Fruit fly (Drosophila melanogaster) whole organism, embryonic: Measurements from ENCODE around the gene CG6163.

Source experiments
- Awh ChIP-seq: fragments of 200-800 bp; sonication (Bioruptor generic); IDR thresholded peaks from 2 replicates; pipeline ENCODE4, ENCODE4 v1.3.6; 2022; ENCODE audit warnings: missing biosample characterization, missing genetic modification characterization
- BEAF-32 ChIP-seq: fragments of 200-800 bp; sonication (Bioruptor generic); optimal IDR thresholded peaks from 3 replicates; lab custom pipeline; 2017; ENCODE audit warnings: missing biosample characterization, missing genetic modification characterization, mild to moderate bottlenecking, moderate library complexity, missing genetic modification reagents
- CG10431 ChIP-seq: fragments of 200-800 bp; sonication (Bioruptor generic); optimal IDR thresholded peaks from 3 replicates; lab custom pipeline; 2018; ENCODE audit warnings: missing biosample characterization, mild to moderate bottlenecking, missing genetic modification characterization
- CG12071 ChIP-seq: fragments of 200-800 bp; sonication (Bioruptor generic); optimal IDR thresholded peaks from 3 replicates; lab custom pipeline; 2018; ENCODE audit warnings: missing biosample characterization, mild to moderate bottlenecking, missing genetic modification characterization
- CG12299 ChIP-seq: fragments of 200-800 bp; sonication (Bioruptor generic); optimal IDR thresholded peaks from 2 replicates; lab custom pipeline; 2018; ENCODE audit warnings: missing biosample characterization, mild to moderate bottlenecking, missing genetic modification characterization
- CG12769 ChIP-seq: fragments of 200-800 bp; sonication (Bioruptor generic); optimal IDR thresholded peaks from 2 replicates; lab custom pipeline; 2019; ENCODE audit warnings: missing biosample characterization, mild to moderate bottlenecking, missing genetic modification characterization, moderate library complexity
- CG13894 ChIP-seq: fragments of 200-800 bp; sonication (Bioruptor generic); optimal IDR thresholded peaks from 3 replicates; lab custom pipeline; 2018; ENCODE audit warnings: missing biosample characterization, mild to moderate bottlenecking, missing genetic modification characterization, moderate library complexity
- CG14050 ChIP-seq: fragments of 200-800 bp; sonication (Bioruptor generic); IDR thresholded peaks from 3 replicates; pipeline ENCODE4 v1.3.6; 2022; ENCODE audit warnings: missing biosample characterization, missing genetic modification characterization
- CG15269 ChIP-seq: fragments of 200-800 bp; sonication (Bioruptor generic); optimal IDR thresholded peaks from 2 replicates; lab custom pipeline; 2018; ENCODE audit warnings: missing biosample characterization, mild to moderate bottlenecking, missing genetic modification characterization, moderate library complexity
- CG16779 ChIP-seq: fragments of 200-800 bp; sonication (Bioruptor generic); IDR thresholded peaks from 2 replicates; pipeline ENCODE4 v1.3.6; 2022; ENCODE audit warnings: missing biosample characterization, missing genetic modification characterization
- CG34422 ChIP-seq: fragments of 200-800 bp; sonication (Bioruptor generic); IDR thresholded peaks from 3 replicates; pipeline ENCODE4 v1.3.6; 2022; ENCODE audit warnings: missing biosample characterization, missing genetic modification characterization
- CG3847 ChIP-seq: fragments of 200-800 bp; sonication (Bioruptor generic); IDR thresholded peaks from 2 replicates; pipeline ENCODE4 v1.3.6; 2022; ENCODE audit warnings: missing biosample characterization, missing genetic modification characterization
- CG4854 ChIP-seq: fragments of 200-800 bp; sonication (Bioruptor generic); optimal IDR thresholded peaks from 2 replicates; lab custom pipeline; 2016; ENCODE audit warnings: missing biosample characterization, missing genetic modification characterization, inconsistent platforms
- CG6272 ChIP-seq: fragments of 200-800 bp; sonication (Bioruptor generic); IDR thresholded peaks from 2 replicates; pipeline ENCODE4 v1.3.6; 2022; ENCODE audit warnings: missing biosample characterization, missing genetic modification characterization
- D19A ChIP-seq: fragments of 200-800 bp; optimal IDR thresholded peaks from 3 replicates; lab custom pipeline; 2019; ENCODE audit warnings: missing biosample characterization, mild to moderate bottlenecking, missing genetic modification characterization, moderate library complexity
- Deaf1 ChIP-seq: fragments of 200-800 bp; optimal IDR thresholded peaks from 3 replicates; lab custom pipeline; 2019; ENCODE audit warnings: missing biosample characterization, mild to moderate bottlenecking, missing genetic modification characterization, moderate library complexity
- H15 ChIP-seq: fragments of 200-800 bp; sonication (Bioruptor generic); IDR thresholded peaks from 3 replicates; pipeline ENCODE4 v1.3.6; 2022; ENCODE audit warnings: missing biosample characterization, missing genetic modification characterization
- Hand ChIP-seq: fragments of 200-800 bp; sonication (Bioruptor generic); optimal IDR thresholded peaks from 2 replicates; lab custom pipeline; 2017; ENCODE audit warnings: mild to moderate bottlenecking, missing biosample characterization, missing genetic modification reagents, missing genetic modification characterization
- Meics ChIP-seq: fragments of 200-800 bp; sonication (Bioruptor generic); optimal IDR thresholded peaks from 2 replicates; lab custom pipeline; 2017; ENCODE audit warnings: missing biosample characterization, mild to moderate bottlenecking, missing genetic modification characterization
- PHDP ChIP-seq: fragments of 200-800 bp; sonication (Bioruptor generic); optimal IDR thresholded peaks from 3 replicates; lab custom pipeline; 2018; ENCODE audit warnings: missing biosample characterization, mild to moderate bottlenecking, missing genetic modification characterization, moderate library complexity
- Ptx1 ChIP-seq: fragments of 200-800 bp; sonication (Bioruptor generic); IDR thresholded peaks from 2 replicates; pipeline ENCODE4 v1.3.6; 2022; ENCODE audit warnings: missing biosample characterization, missing genetic modification characterization
- Six4 ChIP-seq: fragments of 200-800 bp; sonication (Bioruptor generic); optimal IDR thresholded peaks from 2 replicates; lab custom pipeline; 2016; ENCODE audit warnings: missing biosample characterization, missing genetic modification characterization
- TFAM ChIP-seq: fragments of 200-800 bp; sonication (Bioruptor generic); optimal IDR thresholded peaks from 2 replicates; lab custom pipeline; 2017; ENCODE audit warnings: missing biosample characterization, missing genetic modification characterization, inconsistent platforms
- YL-1 ChIP-seq: fragments of 200-800 bp; sonication (Bioruptor generic); optimal IDR thresholded peaks from 3 replicates; lab custom pipeline; 2017; ENCODE audit warnings: missing biosample characterization, mild to moderate bottlenecking, missing genetic modification characterization
- abd-A ChIP-seq: fragments of 200-800 bp; sonication (Bioruptor generic); optimal IDR thresholded peaks from 3 replicates; lab custom pipeline; 2019; ENCODE audit warnings: missing biosample characterization, mild to moderate bottlenecking, missing genetic modification characterization, moderate library complexity
- al ChIP-seq: fragments of 200-800 bp; sonication (Bioruptor generic); IDR thresholded peaks from 2 replicates; pipeline ENCODE4 v1.3.6; 2022; ENCODE audit warnings: missing biosample characterization, missing genetic modification characterization
- caup ChIP-seq: fragments of 200-800 bp; sonication (Bioruptor generic); optimal IDR thresholded peaks from 3 replicates; lab custom pipeline; 2017; ENCODE audit warnings: missing biosample characterization, mild to moderate bottlenecking, missing genetic modification characterization, moderate library complexity; ENCODE audit not compliant: severe bottlenecking
- chinmo ChIP-seq: fragments of 200-800 bp; sonication (Bioruptor generic); IDR thresholded peaks from 4 replicates; pipeline ENCODE4 v1.3.6; 2022; ENCODE audit warnings: missing biosample characterization, missing genetic modification characterization; ENCODE audit not compliant: partially characterized antibody
- croc ChIP-seq: fragments of 200-800 bp; sonication (Bioruptor generic); conservative IDR thresholded peaks from 3 replicates; pipeline ENCODE4 v1.3.6; 2022; ENCODE audit warnings: missing biosample characterization, missing genetic modification characterization
- dysf ChIP-seq: fragments of 200-800 bp; sonication (Bioruptor generic); IDR thresholded peaks from 3 replicates; pipeline ENCODE4 v1.3.6; 2022; ENCODE audit warnings: missing biosample characterization, missing genetic modification characterization
- en ChIP-seq: fragments of 200-800 bp; sonication (Bioruptor generic); optimal IDR thresholded peaks from 2 replicates; lab custom pipeline; 2016; ENCODE audit warnings: missing biosample characterization, missing genetic modification characterization
- eve ChIP-seq, 2 experiments: fragments of >200 bp; optimal IDR thresholded peaks; 2 replicates each; lab custom pipeline; 2017; ENCODE audit warnings: missing biosample characterization in 2 of 2, missing genetic modification characterization in 2 of 2
- fd102C ChIP-seq: fragments of 200-800 bp; sonication (Bioruptor generic); optimal IDR thresholded peaks from 2 replicates; lab custom pipeline; 2018; ENCODE audit warnings: missing biosample characterization, mild to moderate bottlenecking, missing genetic modification characterization, moderate library complexity
- fd3F ChIP-seq: fragments of 200-800 bp; sonication (Bioruptor generic); optimal IDR thresholded peaks from 2 replicates; lab custom pipeline; 2018; ENCODE audit warnings: missing biosample characterization, mild to moderate bottlenecking, missing genetic modification characterization, moderate library complexity
- fu2 ChIP-seq: fragments of 200-800 bp; sonication (Bioruptor generic); optimal IDR thresholded peaks from 2 replicates; lab custom pipeline; 2016; ENCODE audit warnings: missing biosample characterization, missing genetic modification characterization
- gcm ChIP-seq: fragments of 200-800 bp; sonication (Bioruptor generic); optimal IDR thresholded peaks from 2 replicates; lab custom pipeline; 2019; ENCODE audit warnings: missing biosample characterization, mild to moderate bottlenecking, missing genetic modification characterization, moderate library complexity
- grn ChIP-seq: fragments of 200-800 bp; sonication (Bioruptor generic); optimal IDR thresholded peaks from 3 replicates; lab custom pipeline; 2017; ENCODE audit warnings: missing biosample characterization, missing genetic modification characterization
- jing ChIP-seq: fragments of 200-800 bp; sonication (Bioruptor generic); optimal IDR thresholded peaks from 2 replicates; lab custom pipeline; 2018; ENCODE audit warnings: missing biosample characterization, mild to moderate bottlenecking, missing genetic modification characterization
- mirr ChIP-seq: fragments of 200-800 bp; sonication (Bioruptor generic); optimal IDR thresholded peaks from 3 replicates; lab custom pipeline; 2018; ENCODE audit warnings: missing biosample characterization, mild to moderate bottlenecking, missing genetic modification characterization
- mld ChIP-seq: fragments of 200-800 bp; sonication (Bioruptor generic); IDR thresholded peaks from 3 replicates; pipeline ENCODE4 v1.3.6; 2022; ENCODE audit warnings: missing biosample characterization, missing genetic modification characterization; ENCODE audit not compliant: partially characterized antibody
- prd ChIP-seq, 3 experiments: fragments of >200 bp in 2 of 3; fragments of 200-800 bp in 1 of 3; sonication (Bioruptor generic) in 1 of 3; optimal IDR thresholded peaks in 2 of 3; IDR thresholded peaks in 1 of 3; 2 replicates in 2 of 3; 3 replicates in 1 of 3; pipeline versions ENCODE4 v1.3.6 to Lab custom; 2017 to 2022; ENCODE audit warnings: missing biosample characterization in 1 of 3, missing genetic modification characterization in 1 of 3
- run ChIP-seq: fragments of 200-800 bp; sonication (Bioruptor generic); optimal IDR thresholded peaks from 3 replicates; lab custom pipeline; 2018; ENCODE audit warnings: missing biosample characterization, mild to moderate bottlenecking, missing genetic modification characterization
- salm ChIP-seq: fragments of 200-800 bp; sonication (Bioruptor generic); optimal IDR thresholded peaks from 2 replicates; lab custom pipeline; 2018; ENCODE audit warnings: missing biosample characterization, mild to moderate bottlenecking, missing genetic modification characterization
- slp2 ChIP-seq: fragments of 200-800 bp; sonication (Bioruptor generic); optimal IDR thresholded peaks from 2 replicates; lab custom pipeline; 2016; ENCODE audit warnings: missing biosample characterization, missing genetic modification characterization
- tin ChIP-seq: fragments of 200-800 bp; sonication (Bioruptor generic); optimal IDR thresholded peaks from 3 replicates; lab custom pipeline; 2016; ENCODE audit warnings: missing biosample characterization, missing genetic modification characterization
- tx ChIP-seq: fragments of 200-800 bp; sonication (Bioruptor generic); optimal IDR thresholded peaks from 2 replicates; lab custom pipeline; 2016; ENCODE audit warnings: missing biosample characterization, missing genetic modification characterization
- vvl ChIP-seq: fragments of 200-800 bp; sonication (Bioruptor generic); IDR thresholded peaks from 2 replicates; pipeline ENCODE4 v1.3.6; 2022; ENCODE audit warnings: missing biosample characterization, missing genetic modification characterization

CG6163 gene

DNA sequence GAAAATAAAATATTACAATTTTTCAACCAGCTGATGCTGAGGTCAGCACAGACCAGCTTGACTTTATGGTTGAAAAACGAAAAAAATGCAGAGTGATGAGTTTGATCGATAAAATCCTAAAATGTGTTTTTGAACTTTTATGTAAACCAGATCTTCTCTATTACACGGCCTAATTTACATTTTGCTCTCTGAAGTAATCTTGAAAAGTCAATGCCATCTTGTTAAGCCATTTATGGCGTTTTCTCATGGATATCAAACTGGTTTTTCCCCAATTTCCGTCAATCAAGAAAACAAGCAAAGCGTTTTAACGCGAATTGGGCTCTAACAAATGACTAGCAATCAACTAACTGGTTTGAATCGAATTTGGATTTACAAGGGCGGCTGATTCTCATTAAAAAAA, 34.8 kb upstream of the CG6163 start:
- TF ChIP-seq tin (GFP tag; lab: Kevin White, UChicago) (no peak), Six4 (no peak), Awh (GFP tag; lab: Robert Waterston, UW) (peak; percentile 37; the same call in 1 of the 2 replicates), grn (peak; percentile 30), mirr (GFP tag; lab: Kevin White, UChicago) (peak; percentile 44), Hand (GFP tag; lab: Kevin White, UChicago) (no peak), vvl (GFP tag; lab: Robert Waterston, UW) (peak; percentile 56; the same call in 1 of the 2 replicates), YL-1 (no peak), CG34422 (GFP tag; lab: Robert Waterston, UW) (no peak), chinmo (GFP tag; lab: Robert Waterston, UW) (0 out of 4 replicates have a peak, but pooled peaks have one; percentile 52), CG15269 (tag; lab: Kevin White, UChicago) (peak; percentile 5), CG13894 (tag; lab: Kevin White, UChicago) (peak; percentile 17), caup (GFP tag; lab: Kevin White, UChicago) (peak; percentile 23), BEAF-32 (GFP tag; lab: Kevin White, UChicago) (no peak), fu2 (GFP tag; lab: Kevin White, UChicago) (no peak), abd-A (tag; lab: Kevin White, UChicago) (peak; percentile 87), tx (GFP tag; lab: Kevin White, UChicago) (no peak), CG12769 (tag; lab: Kevin White, UChicago) (peak; percentile 33), eve (GFP tag; optimal IDR thresholded peaks at IDR 0.05; lab: Kevin White, UChicago) (peak in 1 of 2 experiments; percentile 12), CG10431 (no peak)

DNA sequence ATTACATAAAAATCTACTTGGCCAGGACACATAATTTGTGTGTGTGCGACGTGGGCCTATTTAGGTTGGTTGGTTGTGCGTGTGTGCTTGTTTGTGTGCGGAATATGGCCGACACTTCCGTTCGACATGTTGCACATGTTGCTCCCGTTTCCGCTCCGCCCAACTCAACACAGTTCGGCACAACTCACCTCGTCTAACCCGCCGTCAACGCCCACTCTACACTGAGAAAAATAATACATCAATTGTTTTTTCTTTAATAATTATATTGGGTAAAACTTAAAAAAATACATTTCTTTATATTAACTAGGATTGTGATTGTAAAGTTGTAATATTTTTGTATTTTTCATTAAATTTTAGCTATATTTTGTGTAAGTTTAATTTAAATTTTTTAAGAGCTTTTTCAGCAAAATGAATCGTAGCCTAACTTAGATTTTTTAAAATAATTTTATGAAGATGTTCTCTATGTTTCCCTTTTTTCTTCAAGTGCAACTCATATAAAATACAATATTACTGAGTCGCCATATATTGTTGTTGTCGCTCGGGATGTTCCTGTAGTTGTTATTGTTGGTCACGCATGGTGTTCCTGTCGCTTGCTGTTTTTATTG, 33.9 kb upstream of the CG6163 start:
- TF ChIP-seq CG15269 (tag; lab: Kevin White, UChicago) (peak; percentile 64), croc (peak; percentile 44; the same call in 2 of the 3 replicates), CG16779 (GFP tag; lab: Robert Waterston, UW) (no peak), Ptx1 (GFP tag; lab: Robert Waterston, UW) (peak; percentile 57), CG14050 (peak; percentile 8; the same call in 1 of the 3 replicates), CG3847 (GFP tag; lab: Robert Waterston, UW) (peak; percentile 24; the same call in 1 of the 2 replicates), CG12071 (GFP tag; lab: Kevin White, UChicago) (no peak), al (GFP tag; lab: Robert Waterston, UW) (0 out of 2 replicates have a peak, but pooled peaks have one; percentile 16), jing (GFP tag; lab: Kevin White, UChicago) (no peak), Meics (GFP tag; lab: Kevin White, UChicago) (peak; percentile 71), D19A (tag; lab: Kevin White, UChicago) (peak; percentile 59), Deaf1 (tag; lab: Kevin White, UChicago) (peak; percentile 36), CG34422 (GFP tag; lab: Robert Waterston, UW) (0 out of 3 replicates have a peak, but pooled peaks have one; percentile 31), CG12299 (tag; lab: Kevin White, UChicago) (peak; percentile 57), gcm (peak; percentile 46), dysf (GFP tag; lab: Robert Waterston, UW) (peak; percentile 74), slp2 (no peak), TFAM (GFP tag; lab: Kevin White, UChicago) (no peak), prd (optimal IDR thresholded peaks at IDR 0.05; lab: Kevin White, UChicago) (no peak), prd (GFP tag; IDR thresholded peaks at IDR 0.05; lab: Robert Waterston, UW) (peak; percentile 58; the same call in 2 of the 3 replicates), en (GFP tag; lab: Kevin White, UChicago) (no peak), CG6272 (GFP tag; lab: Robert Waterston, UW) (no peak), CG10431 (peak; percentile 7), PHDP (peak; percentile 56), salm (tag; lab: Kevin White, UChicago) (peak; percentile 34), fd3F (GFP tag; lab: Kevin White, UChicago) (peak; percentile 33), fd102C (no peak), mld (GFP tag; lab: Robert Waterston, UW) (no peak), H15 (no peak), run (tag; lab: Kevin White, UChicago) (peak; percentile 6), CG4854 (GFP tag; lab: Kevin White, UChicago) (no peak)
